Worm (Caenorhabditis elegans): ENCODE data around the gene dhs-17.

- TF ChIP-seq hlh-11 (tag; optimal IDR thresholded peaks at IDR 0.05) (no peak), nhr-28 (tag; optimal IDR thresholded peaks at IDR 0.05) (no peak), pqm-1 (tag; optimal IDR thresholded peaks at IDR 0.05) (no peak), unc-130 (GFP tag; optimal IDR thresholded peaks at IDR 0.05) (no peak), unc-39 (tag; optimal IDR thresholded peaks at IDR 0.05) (no peak)
These were observed 15.6 kb downstream of the dhs-17 start, which contains the start of gene picc-1 for ce11 chrV:6018944-6019450.

All from whole organism, L4 larva.